Worm (Caenorhabditis elegans): ENCODE measurements around the gene T13F3.6.

T13F3.6 gene

DNA sequence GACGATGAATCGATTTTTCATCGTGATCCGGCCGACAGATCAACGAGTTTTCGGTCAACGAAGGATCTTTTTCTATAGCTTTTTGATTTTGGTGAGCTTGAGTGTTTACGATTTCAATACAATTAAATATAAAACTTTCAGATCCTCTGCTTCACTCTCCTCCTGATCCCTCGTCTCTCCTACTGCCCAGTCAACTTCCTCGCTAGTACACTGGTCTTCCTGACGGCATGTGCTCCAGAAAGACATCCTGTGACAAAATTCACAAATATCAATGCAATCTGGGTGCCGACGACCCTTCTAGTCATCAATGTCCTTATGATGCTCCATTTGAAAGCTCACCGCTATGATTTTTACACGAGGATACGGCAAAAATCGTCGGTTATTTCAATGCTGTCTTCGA lies 37.3 kb upstream of the T13F3.6 start:
- TF ChIP-seq ces-1 (GFP tag; optimal IDR thresholded peaks at IDR 0.05) = no peak
- no peak for TF ChIP-seq sup-37 (GFP tag; optimal IDR thresholded peaks at IDR 0.05)

DNA sequence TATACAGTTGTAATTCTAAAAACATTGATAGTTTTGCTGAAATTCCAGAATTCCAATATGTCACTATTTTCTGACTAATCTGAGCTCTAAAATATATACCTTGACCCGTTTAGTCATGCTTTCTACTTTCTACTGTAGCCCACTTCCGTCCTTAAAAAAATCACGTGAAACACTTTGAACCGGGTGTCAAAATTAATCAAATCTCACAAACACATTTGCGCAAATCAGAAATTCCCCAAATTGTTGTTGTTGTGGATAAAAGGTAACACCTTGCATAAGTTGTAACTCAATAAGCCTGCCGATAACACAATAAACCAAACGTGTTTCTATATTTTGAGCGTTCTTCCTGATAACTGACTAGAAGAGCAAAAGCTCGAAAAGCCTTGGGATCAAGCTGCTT lies 36.2 kb upstream of the T13F3.6 start, which contains the start of gene srxa-7:
TSS of gene srxa-7 (plus strand) at position 301 of the 400 bp plus-strand sequence.
- TF ChIP-seq sup-37 (GFP tag; optimal IDR thresholded peaks at IDR 0.05) (no peak), nhr-11 (tag; optimal IDR thresholded peaks at IDR 0.05) (no peak), nhr-12 (tag; optimal IDR thresholded peaks at IDR 0.05) (no peak), snu-23 (GFP tag; optimal IDR thresholded peaks at IDR 0.05) (no peak), grh-1 (GFP tag; IDR thresholded peaks at IDR 0.05) (no peak), ets-5 (GFP tag; IDR thresholded peaks at IDR 0.05) (no peak), irx-1 (tag; optimal IDR thresholded peaks at IDR 0.05) (no peak)

DNA sequence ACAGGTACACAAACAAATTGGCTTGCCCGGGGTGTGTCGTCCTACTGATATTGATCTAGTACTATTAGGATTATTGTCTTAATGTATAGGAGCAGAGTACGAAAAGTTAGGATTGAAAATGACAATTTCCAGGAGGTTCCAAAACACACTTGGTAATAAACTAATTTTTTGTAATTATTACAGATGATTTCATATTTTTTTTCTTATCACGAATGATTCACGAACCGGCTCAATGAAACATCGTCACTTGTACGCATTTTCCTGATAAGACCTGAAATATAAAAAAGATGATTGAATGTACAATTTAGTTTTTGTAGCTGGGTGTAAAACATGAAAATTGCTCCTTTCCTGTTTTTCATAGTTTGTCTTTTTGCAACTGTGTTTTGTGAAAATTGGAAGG lies 31.4 kb upstream of the T13F3.6 start, which contains the start of the genes C31A11.13 and oac-6:
TSS of gene C31A11.13 (minus strand) at position 113 of the 400 bp plus-strand sequence.
TSS of gene oac-6 (plus strand) at position 279 of the 400 bp plus-strand sequence.
- TF ChIP-seq efl-1 (optimal IDR thresholded peaks at IDR 0.05) = no peak
- TF ChIP-seq efl-1 (GFP tag; optimal IDR thresholded peaks at IDR 0.05 in 1 of 2) = peak in 1 of 2 experiments; percentile 31
- TF ChIP-seq mdl-1 (tag; optimal IDR thresholded peaks at IDR 0.05) = no peak
- TF ChIP-seq elt-2 (tag; optimal IDR thresholded peaks at IDR 0.05) = peak; percentile 43

DNA sequence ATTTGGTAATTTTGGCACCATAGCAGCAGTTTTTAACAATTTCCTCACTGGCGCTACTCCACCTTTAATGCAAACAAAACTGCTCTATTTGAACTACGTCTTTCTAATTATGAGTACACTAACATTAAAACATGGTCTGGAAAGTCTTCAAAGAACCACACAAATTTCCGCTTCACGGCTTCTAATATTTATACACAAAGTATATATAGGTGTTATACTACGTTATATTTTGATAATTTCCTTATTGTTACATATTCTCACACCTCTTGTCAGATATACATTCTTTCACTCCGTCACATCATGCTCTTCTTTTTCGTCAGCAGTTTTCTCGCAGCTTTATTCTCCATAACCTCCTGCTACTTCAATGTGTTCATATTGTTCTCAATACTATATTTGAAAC lies 29.3 kb upstream of the T13F3.6 start, which contains the start of gene srbc-82:
TSS of gene srbc-82 (plus strand) at position 301 of the 400 bp plus-strand sequence.
- TF ChIP-seq ztf-4 (tag; optimal IDR thresholded peaks at IDR 0.05) (no peak), alr-1 (tag; optimal IDR thresholded peaks at IDR 0.05; ENCODE audit: borderline replicate concordance) (no peak), egl-13 (tag; optimal IDR thresholded peaks at IDR 0.05) (no peak), isw-1 (GFP tag; IDR thresholded peaks at IDR 0.05) (no peak), lin-15B (tag; optimal IDR thresholded peaks at IDR 0.05) (no peak), rnt-1 (tag; optimal IDR thresholded peaks at IDR 0.05) (no peak), ceh-63 (GFP tag; optimal IDR thresholded peaks at IDR 0.05) (no peak), lin-39 (tag; optimal IDR thresholded peaks at IDR 0.05) (no peak), fkh-10 (GFP tag; optimal IDR thresholded peaks at IDR 0.05) (no peak), unc-98 (GFP tag; IDR thresholded peaks at IDR 0.05) (no peak), aly-2 (tag; optimal IDR thresholded peaks at IDR 0.05) (no peak), nhr-71 (tag; optimal IDR thresholded peaks at IDR 0.05) (no peak), irx-1 (tag; optimal IDR thresholded peaks at IDR 0.05) (no peak), fkh-8 (tag; optimal IDR thresholded peaks at IDR 0.05) (no peak), jun-1 (tag; optimal IDR thresholded peaks at IDR 0.05) (no peak), nhr-11 (tag; optimal IDR thresholded peaks at IDR 0.05) (no peak), nhr-237 (tag; optimal IDR thresholded peaks at IDR 0.05) (no peak)

DNA sequence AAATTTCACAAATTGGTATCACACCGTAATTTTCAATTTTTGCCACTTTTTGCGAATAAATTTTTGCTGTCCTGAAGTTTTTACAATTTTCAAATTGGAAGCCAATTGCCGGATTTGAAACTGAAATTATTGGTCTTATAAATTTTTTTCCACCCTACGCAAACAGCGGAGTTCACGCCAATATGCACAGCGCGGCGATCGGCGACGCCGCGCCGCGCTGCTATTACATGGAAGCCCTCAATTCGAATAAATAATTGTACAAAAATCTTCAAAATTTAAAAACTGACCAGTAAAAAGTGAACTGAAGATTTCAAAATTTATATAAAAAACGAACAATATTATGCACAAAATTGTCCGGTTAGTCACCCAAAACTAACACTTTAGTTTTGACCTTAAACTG lies 28.8 kb upstream of the T13F3.6 start:
- TF ChIP-seq unc-86 (tag; optimal IDR thresholded peaks at IDR 0.05) (no peak), F16B12.6 (tag; optimal IDR thresholded peaks at IDR 0.05) (peak; percentile 29)

DNA sequence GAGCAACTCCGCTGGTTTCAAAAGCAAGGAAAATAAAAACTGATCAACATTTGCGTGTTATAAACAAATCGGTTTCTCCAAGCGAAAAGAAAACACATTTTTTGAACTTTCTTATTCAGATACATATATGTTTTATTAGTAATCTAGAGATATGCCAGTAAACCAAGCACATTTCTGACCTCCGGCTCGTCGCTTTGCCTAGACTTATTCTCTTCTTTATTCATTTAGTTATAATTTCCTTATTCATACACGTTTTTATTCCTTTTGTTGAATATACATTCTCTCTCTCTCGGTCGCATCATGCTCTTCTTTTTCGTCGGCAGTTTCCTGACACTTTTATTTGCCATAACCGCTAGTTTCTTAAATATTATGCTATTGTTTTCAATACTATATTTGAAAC lies 27.6 kb upstream of the T13F3.6 start, which contains the start of gene srbc-84:
TSS of gene srbc-84 (plus strand) at position 301 of the 400 bp plus-strand sequence.
- TF ChIP-seq nhr-28 (tag; optimal IDR thresholded peaks at IDR 0.05) (no peak), pag-3 (tag; optimal IDR thresholded peaks at IDR 0.05; ENCODE audit: borderline replicate concordance, insufficient read depth) (no peak), nhr-90 (tag; optimal IDR thresholded peaks at IDR 0.05; ENCODE audit: poor library complexity) (no peak), sup-37 (GFP tag; optimal IDR thresholded peaks at IDR 0.05) (no peak), C04F5.9 (tag; optimal IDR thresholded peaks at IDR 0.05) (no peak), isw-1 (GFP tag; IDR thresholded peaks at IDR 0.05) (no peak), hlh-17 (GFP tag; optimal IDR thresholded peaks at IDR 0.05; ENCODE audit: borderline replicate concordance) (no peak), rnt-1 (tag; optimal IDR thresholded peaks at IDR 0.05) (no peak)

Data from whole organism, L1 larva.